Worm (Caenorhabditis elegans) whole organism, mixed stage, embryonic: Measurements from ENCODE around the gene srg-62.

Source experiments
- bed-3 ChIP-seq: fragments of 200-800 bp; sonication (Bioruptor generic); optimal IDR thresholded peaks from 3 replicates; lab custom pipeline; 2018; ENCODE audit warnings: mild to moderate bottlenecking, missing genetic modification characterization, moderate library complexity, missing compliant biosample characterization
- ceh-39 ChIP-seq: fragments of 150-350 bp; optimal IDR thresholded peaks from 2 replicates; lab custom pipeline; 2014; ENCODE audit warnings: missing biosample characterization, missing genetic modification characterization
- ceh-43 ChIP-seq: fragments of 200-800 bp; sonication (Bioruptor generic); optimal IDR thresholded peaks from 2 replicates; lab custom pipeline; 2018; ENCODE audit warnings: mild to moderate bottlenecking, missing genetic modification characterization, moderate library complexity, missing compliant biosample characterization
- cnd-1 ChIP-seq: fragments of 200-800 bp; sonication (Bioruptor generic); optimal IDR thresholded peaks from 2 replicates; lab custom pipeline; 2018; ENCODE audit warnings: mild to moderate bottlenecking, missing genetic modification characterization, missing compliant biosample characterization
- elt-1 ChIP-seq: sonication (generic microtip); optimal IDR thresholded peaks from 2 replicates; lab custom pipeline; 2017; ENCODE audit warnings: missing genetic modification characterization, mild to moderate bottlenecking, missing compliant biosample characterization, antibody characterized with exemption, moderate library complexity, borderline replicate concordance; ENCODE audit not compliant: insufficient read depth
- hlh-1 ChIP-seq: fragments of 150-350 bp; optimal IDR thresholded peaks from 2 replicates; lab custom pipeline; 2014; ENCODE audit warnings: missing biosample characterization, missing genetic modification reagents, missing genetic modification characterization
- lin-13 ChIP-seq: fragments of 150-350 bp; optimal IDR thresholded peaks from 2 replicates; lab custom pipeline; 2014; ENCODE audit warnings: missing biosample characterization, missing genetic modification characterization
- mls-2 ChIP-seq: sonication (generic microtip); optimal IDR thresholded peaks from 2 replicates; lab custom pipeline; 2016; ENCODE audit warnings: mild to moderate bottlenecking, missing genetic modification characterization, moderate library complexity, missing compliant biosample characterization
- nhr-12 ChIP-seq: fragments of 150-350 bp; optimal IDR thresholded peaks from 2 replicates; lab custom pipeline; 2014; ENCODE audit warnings: missing biosample characterization, missing genetic modification characterization
- nhr-76 ChIP-seq: sonication (generic microtip); optimal IDR thresholded peaks from 2 replicates; lab custom pipeline; 2017; ENCODE audit warnings: missing biosample characterization, missing genetic modification characterization
- pha-4 ChIP-seq: fragments of 150-350 bp; optimal IDR thresholded peaks from 2 replicates; lab custom pipeline; 2018; ENCODE audit warnings: missing biosample characterization, missing genetic modification reagents, missing genetic modification characterization
- snpc-4 ChIP-seq: fragments of 150-350 bp; optimal IDR thresholded peaks from 2 replicates; lab custom pipeline; 2014; ENCODE audit warnings: missing biosample characterization, missing genetic modification characterization
- zip-8 ChIP-seq: fragments of 150-350 bp; optimal IDR thresholded peaks from 2 replicates; lab custom pipeline; 2014; ENCODE audit warnings: missing biosample characterization, missing genetic modification characterization
- ztf-11 ChIP-seq: fragments of 150-350 bp; optimal IDR thresholded peaks from 2 replicates; lab custom pipeline; 2014; ENCODE audit warnings: missing biosample characterization, missing genetic modification characterization

The srg-62 gene

DNA sequence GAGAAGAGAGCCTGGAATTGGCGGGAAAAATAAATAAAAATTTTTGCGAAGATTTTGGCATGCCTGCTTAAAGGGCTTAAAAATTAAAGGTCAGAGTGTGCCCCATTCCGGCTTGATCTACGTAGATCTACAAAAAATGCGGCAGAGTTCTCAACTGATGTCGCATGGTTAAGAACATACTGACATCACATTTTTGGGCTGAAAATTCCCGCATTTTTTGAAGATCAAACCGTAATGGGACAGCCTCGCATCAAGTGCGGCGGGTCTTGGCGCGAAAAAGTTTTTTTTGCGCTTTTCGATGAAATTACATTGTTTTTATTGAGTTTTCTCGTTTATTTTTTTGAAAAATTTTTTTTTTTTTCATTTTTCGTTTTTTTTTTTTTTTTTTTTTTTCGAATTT lies 51.2 kb downstream of the srg-62 start:
- no peak for TF ChIP-seq ceh-43
- TF ChIP-seq, all 35 proteins: peak for 0

DNA sequence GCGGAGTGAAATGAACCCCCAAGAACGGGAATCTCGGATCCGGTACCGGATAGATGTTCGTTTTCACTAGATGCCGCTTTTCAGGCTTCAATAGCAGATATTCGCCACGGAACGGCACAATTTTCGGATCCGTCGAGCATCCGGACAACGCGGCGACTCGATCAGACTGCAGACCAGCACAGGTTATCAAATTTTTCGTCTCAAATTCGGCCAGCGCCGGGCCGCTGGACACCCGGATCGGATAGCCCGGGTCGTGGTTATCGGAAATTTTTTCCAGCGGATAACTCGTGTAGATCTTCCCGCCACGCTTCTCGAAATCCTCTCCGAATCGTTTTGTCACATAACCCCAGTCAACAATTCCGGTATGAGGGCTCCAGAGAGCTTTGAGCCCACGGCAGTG lies 51.7 kb downstream of the srg-62 start:
- TF ChIP-seq zip-8, result no peak
- TF ChIP-seq lin-13, result no peak
- TF ChIP-seq ceh-39, result no peak
- no peak for TF ChIP-seq elt-1 (tag; lab: Kevin White, UChicago)
- no peak for TF ChIP-seq bed-3
- no peak for TF ChIP-seq cnd-1 (tag; lab: Kevin White, UChicago)
- TF ChIP-seq nhr-12 (tag; lab: Kevin White, UChicago), result no peak
- no peak for TF ChIP-seq ztf-11 (tag; lab: Kevin White, UChicago)
- TF ChIP-seq hlh-1 (tag; lab: Kevin White, UChicago), result no peak
- no peak for TF ChIP-seq mls-2 (tag; lab: Kevin White, UChicago)
- TF ChIP-seq pha-4 (tag; lab: Kevin White, UChicago), result no peak
- no peak for TF ChIP-seq snpc-4 (tag; lab: Kevin White, UChicago)
- no peak for TF ChIP-seq nhr-76 (tag; lab: Kevin White, UChicago)
